Fruit fly (Drosophila melanogaster) whole organism, embryonic: Measurements from ENCODE around the gene CG11771.

Experiments
- Abd-B ChIP-seq: fragments of 200-800 bp; sonication (Bioruptor generic); optimal IDR thresholded peaks from 2 replicates; lab custom pipeline; 2018; ENCODE audit warnings: missing biosample characterization, mild to moderate bottlenecking, missing genetic modification characterization, moderate library complexity
- Bdp1 ChIP-seq: fragments of 200-800 bp; sonication (Bioruptor generic); optimal IDR thresholded peaks from 3 replicates; lab custom pipeline; 2016; ENCODE audit warnings: missing biosample characterization, missing genetic modification characterization
- CG10431 ChIP-seq: fragments of 200-800 bp; sonication (Bioruptor generic); optimal IDR thresholded peaks from 3 replicates; lab custom pipeline; 2018; ENCODE audit warnings: missing biosample characterization, mild to moderate bottlenecking, missing genetic modification characterization
- CG14710 ChIP-seq: fragments of 200-800 bp; sonication (Bioruptor generic); optimal IDR thresholded peaks from 3 replicates; lab custom pipeline; 2019; ENCODE audit warnings: missing biosample characterization, mild to moderate bottlenecking, missing genetic modification characterization, moderate library complexity
- CG14860 ChIP-seq: fragments of 200-800 bp; sonication (Bioruptor generic); IDR thresholded peaks from 3 replicates; pipeline ENCODE4 v1.3.6; 2022; ENCODE audit warnings: missing biosample characterization, missing genetic modification characterization; ENCODE audit not compliant: partially characterized antibody
- CG15073 ChIP-seq: fragments of 200-800 bp; sonication (Bioruptor generic); optimal IDR thresholded peaks from 2 replicates; lab custom pipeline; 2016; ENCODE audit warnings: missing biosample characterization, missing genetic modification characterization
- CG1529 ChIP-seq: fragments of 200-800 bp; sonication (Bioruptor generic); optimal IDR thresholded peaks from 3 replicates; lab custom pipeline; 2018; ENCODE audit warnings: missing biosample characterization, missing genetic modification characterization
- CG15601 ChIP-seq: fragments of 200-800 bp; sonication (Bioruptor generic); optimal IDR thresholded peaks from 3 replicates; lab custom pipeline; 2019; ENCODE audit warnings: missing biosample characterization, mild to moderate bottlenecking, missing genetic modification characterization, moderate library complexity
- CG1603 ChIP-seq: fragments of 200-800 bp; sonication (Bioruptor generic); optimal IDR thresholded peaks from 2 replicates; lab custom pipeline; 2019; ENCODE audit warnings: missing biosample characterization, mild to moderate bottlenecking, missing genetic modification characterization, moderate library complexity
- CG16813 ChIP-seq: fragments of 200-800 bp; sonication (Bioruptor generic); IDR thresholded peaks from 3 replicates; pipeline ENCODE4 v1.3.6; 2022; ENCODE audit warnings: missing biosample characterization, missing genetic modification characterization; ENCODE audit not compliant: partially characterized antibody
- CG1832 ChIP-seq: fragments of 200-800 bp; sonication (Bioruptor generic); optimal IDR thresholded peaks from 2 replicates; lab custom pipeline; 2017; ENCODE audit warnings: missing biosample characterization, mild to moderate bottlenecking, missing genetic modification characterization, inconsistent platforms
- CG2116 ChIP-seq: fragments of 200-800 bp; sonication (Bioruptor generic); optimal IDR thresholded peaks from 3 replicates; lab custom pipeline; 2018; ENCODE audit warnings: missing biosample characterization, mild to moderate bottlenecking, missing genetic modification characterization
- CG2889 ChIP-seq: fragments of 200-800 bp; sonication (Bioruptor generic); IDR thresholded peaks from 3 replicates; pipeline ENCODE4 v1.3.6; 2022; ENCODE audit warnings: missing biosample characterization, missing genetic modification characterization
- CG30020 ChIP-seq: fragments of 200-800 bp; optimal IDR thresholded peaks from 2 replicates; lab custom pipeline; 2019; ENCODE audit warnings: missing biosample characterization, mild to moderate bottlenecking, missing genetic modification characterization, moderate library complexity
- CG31388 ChIP-seq: fragments of 200-800 bp; sonication (Bioruptor generic); optimal IDR thresholded peaks from 2 replicates; lab custom pipeline; 2016; ENCODE audit warnings: missing biosample characterization, missing genetic modification characterization
- CG33557 ChIP-seq: fragments of 200-800 bp; sonication (Bioruptor generic); optimal IDR thresholded peaks from 2 replicates; lab custom pipeline; 2019; ENCODE audit warnings: missing biosample characterization, mild to moderate bottlenecking, missing genetic modification characterization, moderate library complexity
- CG6791 ChIP-seq: fragments of 200-800 bp; sonication (Bioruptor generic); IDR thresholded peaks from 3 replicates; pipeline ENCODE4 v1.3.6; 2022; ENCODE audit warnings: missing biosample characterization, missing genetic modification characterization; ENCODE audit not compliant: partially characterized antibody
- CG7556 ChIP-seq: fragments of 200-800 bp; sonication (Bioruptor generic); optimal IDR thresholded peaks from 2 replicates; lab custom pipeline; 2017; ENCODE audit warnings: missing biosample characterization, mild to moderate bottlenecking, missing genetic modification characterization
- CG8281 ChIP-seq: fragments of 200-800 bp; sonication (Bioruptor generic); optimal IDR thresholded peaks from 2 replicates; lab custom pipeline; 2018; ENCODE audit warnings: missing biosample characterization, mild to moderate bottlenecking, missing genetic modification characterization, moderate library complexity
- CTCF ChIP-seq: fragments of 200-800 bp; sonication (Bioruptor generic); optimal IDR thresholded peaks from 2 replicates; lab custom pipeline; 2017; ENCODE audit warnings: missing biosample characterization, mild to moderate bottlenecking, missing genetic modification characterization, moderate library complexity
- D19B ChIP-seq: fragments of 200-800 bp; sonication (Bioruptor generic); optimal IDR thresholded peaks from 2 replicates; lab custom pipeline; 2017; ENCODE audit warnings: missing biosample characterization, mild to moderate bottlenecking, missing genetic modification characterization
- Dp ChIP-seq: fragments of 200-800 bp; sonication (Bioruptor generic); optimal IDR thresholded peaks from 2 replicates; lab custom pipeline; 2018; ENCODE audit warnings: missing biosample characterization, mild to moderate bottlenecking, missing genetic modification characterization, moderate library complexity
- Fer2 ChIP-seq: fragments of 200-800 bp; sonication (Bioruptor generic); optimal IDR thresholded peaks from 2 replicates; lab custom pipeline; 2018; ENCODE audit warnings: missing biosample characterization, mild to moderate bottlenecking, missing genetic modification characterization, moderate library complexity
- Hmx ChIP-seq: fragments of 200-800 bp; sonication (Bioruptor generic); optimal IDR thresholded peaks from 2 replicates; lab custom pipeline; 2016; ENCODE audit warnings: missing biosample characterization, missing genetic modification characterization
- Hsf ChIP-seq: fragments of 200-800 bp; sonication (Bioruptor generic); optimal IDR thresholded peaks from 3 replicates; lab custom pipeline; 2016; ENCODE audit warnings: missing biosample characterization, missing genetic modification characterization
- MBD-R2 ChIP-seq: fragments of 200-800 bp; sonication (Bioruptor generic); IDR thresholded peaks from 2 replicates; pipeline ENCODE4 v1.3.6; 2022; ENCODE audit warnings: missing biosample characterization, missing genetic modification characterization
- MTF-1 ChIP-seq: fragments of 200-800 bp; sonication (Bioruptor generic); optimal IDR thresholded peaks from 2 replicates; lab custom pipeline; 2018; ENCODE audit warnings: missing biosample characterization, mild to moderate bottlenecking, missing genetic modification characterization, borderline replicate concordance
- Opbp ChIP-seq: fragments of 200-800 bp; sonication (Bioruptor generic); IDR thresholded peaks from 3 replicates; pipeline ENCODE4 v1.3.6; 2022; ENCODE audit warnings: missing biosample characterization, missing genetic modification characterization; ENCODE audit not compliant: partially characterized antibody
- Scr ChIP-seq: fragments of 200-800 bp; sonication (Bioruptor generic); IDR thresholded peaks from 2 replicates; pipeline ENCODE4 v1.3.6; 2022; ENCODE audit warnings: missing biosample characterization, missing genetic modification characterization; ENCODE audit not compliant: partially characterized antibody
- al ChIP-seq: fragments of 200-800 bp; sonication (Bioruptor generic); IDR thresholded peaks from 2 replicates; pipeline ENCODE4 v1.3.6; 2022; ENCODE audit warnings: missing biosample characterization, missing genetic modification characterization
- amos ChIP-seq: fragments of 200-800 bp; sonication (Bioruptor generic); IDR thresholded peaks from 2 replicates; pipeline ENCODE4 v1.3.6; 2022; ENCODE audit warnings: missing biosample characterization, missing genetic modification characterization; ENCODE audit not compliant: partially characterized antibody
- cas ChIP-seq: fragments of 200-800 bp; sonication (Bioruptor generic); IDR thresholded peaks from 2 replicates; pipeline ENCODE4 v1.3.6; 2022; ENCODE audit warnings: missing biosample characterization, missing genetic modification characterization
- chinmo ChIP-seq: fragments of 200-800 bp; sonication (Bioruptor generic); IDR thresholded peaks from 4 replicates; pipeline ENCODE4 v1.3.6; 2022; ENCODE audit warnings: missing biosample characterization, missing genetic modification characterization; ENCODE audit not compliant: partially characterized antibody
- dm ChIP-seq: fragments of 200-800 bp; sonication (Bioruptor generic); optimal IDR thresholded peaks from 3 replicates; lab custom pipeline; 2016; ENCODE audit warnings: missing biosample characterization, missing genetic modification characterization
- exex ChIP-seq: fragments of 200-800 bp; sonication (Bioruptor generic); optimal IDR thresholded peaks from 4 replicates; lab custom pipeline; 2018; ENCODE audit warnings: missing biosample characterization, mild to moderate bottlenecking, missing genetic modification characterization, moderate library complexity
- fru ChIP-seq: fragments of >200 bp; optimal IDR thresholded peaks from 2 replicates; lab custom pipeline; 2017
- gem ChIP-seq: fragments of 200-800 bp; sonication (Bioruptor generic); optimal IDR thresholded peaks from 2 replicates; lab custom pipeline; 2019; ENCODE audit warnings: missing biosample characterization, mild to moderate bottlenecking, missing genetic modification characterization, moderate library complexity
- ham ChIP-seq: fragments of 200-800 bp; sonication (Bioruptor generic); IDR thresholded peaks from 2 replicates; pipeline ENCODE4 v1.3.6; 2022; ENCODE audit warnings: missing biosample characterization, missing genetic modification characterization
- hbn ChIP-seq: fragments of 200-800 bp; sonication (Bioruptor generic); IDR thresholded peaks from 2 replicates; pipeline ENCODE4 v1.3.6; 2022; ENCODE audit warnings: missing biosample characterization, missing genetic modification characterization; ENCODE audit not compliant: partially characterized antibody
- ind ChIP-seq: fragments of 200-800 bp; sonication (Bioruptor generic); optimal IDR thresholded peaks from 3 replicates; lab custom pipeline; 2016; ENCODE audit warnings: missing biosample characterization, missing genetic modification characterization
- jing ChIP-seq: fragments of 200-800 bp; sonication (Bioruptor generic); optimal IDR thresholded peaks from 2 replicates; lab custom pipeline; 2018; ENCODE audit warnings: missing biosample characterization, mild to moderate bottlenecking, missing genetic modification characterization
- lilli ChIP-seq: fragments of 200-800 bp; sonication (Bioruptor generic); optimal IDR thresholded peaks from 3 replicates; lab custom pipeline; 2016; ENCODE audit warnings: missing biosample characterization, missing genetic modification characterization
- nerfin-1 ChIP-seq: fragments of 200-800 bp; sonication (Bioruptor generic); optimal IDR thresholded peaks from 3 replicates; lab custom pipeline; 2019; ENCODE audit warnings: missing biosample characterization, mild to moderate bottlenecking, missing genetic modification characterization, moderate library complexity
- nom ChIP-seq: fragments of 200-800 bp; sonication (Bioruptor generic); optimal IDR thresholded peaks from 2 replicates; lab custom pipeline; 2017; ENCODE audit warnings: missing biosample characterization, missing genetic modification characterization, mild to moderate bottlenecking, moderate library complexity, missing genetic modification reagents
- schlank ChIP-seq: fragments of 200-800 bp; sonication (Bioruptor generic); optimal IDR thresholded peaks from 2 replicates; lab custom pipeline; 2018; ENCODE audit warnings: missing biosample characterization, mild to moderate bottlenecking, missing genetic modification characterization
- sob ChIP-seq: fragments of 200-800 bp; sonication (Bioruptor generic); IDR thresholded peaks from 2 replicates; pipeline ENCODE4 v1.3.6; 2022; ENCODE audit warnings: missing biosample characterization, missing genetic modification characterization
- sug ChIP-seq: fragments of 200-800 bp; optimal IDR thresholded peaks from 2 replicates; lab custom pipeline; 2019; ENCODE audit warnings: missing biosample characterization, mild to moderate bottlenecking, missing genetic modification characterization, moderate library complexity
- tio ChIP-seq: fragments of 200-800 bp; sonication (Bioruptor generic); optimal IDR thresholded peaks from 2 replicates; lab custom pipeline; 2017; ENCODE audit warnings: missing biosample characterization, missing genetic modification characterization, inconsistent platforms
- tna ChIP-seq: fragments of 200-800 bp; sonication (Bioruptor generic); IDR thresholded peaks from 2 replicates; pipeline ENCODE4 v1.3.6; 2022; ENCODE audit warnings: missing biosample characterization, missing genetic modification characterization; ENCODE audit not compliant: partially characterized antibody
- toy ChIP-seq: fragments of 200-800 bp; sonication (Bioruptor generic); IDR thresholded peaks from 2 replicates; pipeline ENCODE4 v1.3.6; 2022; ENCODE audit warnings: missing biosample characterization, missing genetic modification characterization

CG11771 gene

dm6 chr3R:24914864-24915263 lies 16.9 kb upstream of the CG11771 start:
- TF ChIP-seq hbn = no peak
- no peak for TF ChIP-seq CG14860 (GFP tag; lab: Robert Waterston, UW)
- TF ChIP-seq Scr (GFP tag; lab: Robert Waterston, UW) = 0 out of 2 replicates have a peak, but pooled peaks have one; percentile 13
- TF ChIP-seq amos (GFP tag; lab: Robert Waterston, UW) = peak; percentile 54; the same call in 1 of the 2 replicates
- no peak for TF ChIP-seq CG30020 (tag; lab: Kevin White, UChicago)
- no peak for TF ChIP-seq jing (GFP tag; lab: Kevin White, UChicago)
- TF ChIP-seq CG1529 (GFP tag; lab: Kevin White, UChicago) = no peak
- TF ChIP-seq lilli = no peak
- TF ChIP-seq toy = no peak
- TF ChIP-seq nom = no peak
- TF ChIP-seq fru (lab: Kevin White, UChicago) = no peak
- TF ChIP-seq CTCF (GFP tag; lab: Kevin White, UChicago) = no peak
- peak; percentile 51; the same call in 2 of the 3 replicates for TF ChIP-seq CG16813 (GFP tag; lab: Robert Waterston, UW)
- no peak for TF ChIP-seq CG15601 (tag; lab: Kevin White, UChicago)
- no peak for TF ChIP-seq exex (tag; lab: Kevin White, UChicago)
- TF ChIP-seq CG10431 (GFP tag; lab: Kevin White, UChicago) = no peak
- no peak for TF ChIP-seq cas (GFP tag; lab: Robert Waterston, UW)
- no peak for TF ChIP-seq MBD-R2 (GFP tag; lab: Robert Waterston, UW)
- TF ChIP-seq tio (GFP tag; lab: Kevin White, UChicago) = no peak
- TF ChIP-seq sob (GFP tag; lab: Robert Waterston, UW) = no peak
- TF ChIP-seq gem (tag; lab: Kevin White, UChicago) = no peak
- TF ChIP-seq CG6791 (GFP tag; lab: Robert Waterston, UW) = peak; percentile 7; the same call in 1 of the 3 replicates
- no peak for TF ChIP-seq schlank (tag; lab: Kevin White, UChicago)
- TF ChIP-seq CG7556 (GFP tag; lab: Kevin White, UChicago) = no peak
- TF ChIP-seq Abd-B (GFP tag; lab: Kevin White, UChicago) = no peak
- 0 out of 3 replicates have a peak, but pooled peaks have one; percentile 34 for TF ChIP-seq Opbp (GFP tag; lab: Robert Waterston, UW)
- no peak for TF ChIP-seq D19B (GFP tag; lab: Kevin White, UChicago)
- TF ChIP-seq CG15073 (GFP tag; lab: Kevin White, UChicago) = no peak
- TF ChIP-seq CG31388 = no peak
- TF ChIP-seq CG33557 (GFP tag; lab: Kevin White, UChicago) = no peak
- peak; percentile 89 for TF ChIP-seq Bdp1
- TF ChIP-seq dm (GFP tag; lab: Kevin White, UChicago) = no peak
- TF ChIP-seq nerfin-1 = no peak
- TF ChIP-seq Hsf (GFP tag; lab: Kevin White, UChicago) = no peak
- TF ChIP-seq Fer2 (tag; lab: Kevin White, UChicago) = no peak
- TF ChIP-seq CG2889 (GFP tag; lab: Robert Waterston, UW) = no peak
- TF ChIP-seq CG1603 (tag; lab: Kevin White, UChicago) = no peak
- no peak for TF ChIP-seq CG1832 (GFP tag; lab: Kevin White, UChicago)
- TF ChIP-seq Hmx (GFP tag; lab: Kevin White, UChicago) = no peak
- no peak for TF ChIP-seq sug (tag; lab: Kevin White, UChicago)
- TF ChIP-seq CG2116 = no peak
- TF ChIP-seq MTF-1 = no peak
- no peak for TF ChIP-seq CG14710 (tag; lab: Kevin White, UChicago)
- no peak for TF ChIP-seq ind (GFP tag; lab: Kevin White, UChicago)
- no peak for TF ChIP-seq tna
- no peak for TF ChIP-seq ham (GFP tag; lab: Robert Waterston, UW)
- no peak for TF ChIP-seq CG8281 (tag; lab: Kevin White, UChicago)
- no peak for TF ChIP-seq al (GFP tag; lab: Robert Waterston, UW)
- TF ChIP-seq chinmo (GFP tag; lab: Robert Waterston, UW) = no peak
- TF ChIP-seq Dp (GFP tag; lab: Kevin White, UChicago) = no peak
